Fruit fly (Drosophila melanogaster) Kc167 (cell line): ENCODE data around the gene spn-F.

Source experiments
- Myc ChIP-seq: fragments of >200 bp; optimal IDR thresholded peaks from 2 replicates; lab custom pipeline; 2017; ENCODE audit warnings: missing external identifiers
- h ChIP-seq: fragments of >200 bp; optimal IDR thresholded peaks from 3 replicates; lab custom pipeline; 2018; ENCODE audit warnings: missing external identifiers
- insv ChIP-seq: fragments of >200 bp; optimal IDR thresholded peaks from 3 replicates; lab custom pipeline; 2018; ENCODE audit warnings: missing external identifiers
- psq ChIP-seq: fragments of >200 bp; optimal IDR thresholded peaks from 2 replicates; lab custom pipeline; 2017; ENCODE audit warnings: missing external identifiers

- TF ChIP-seq insv (no peak), Myc (lab: Kevin White, UChicago) (no peak), psq (no peak), h (lab: Kevin White, UChicago) (no peak)
These were observed 30.9 kb downstream of the spn-F start for dm6 chr3R:31285791-31286190.
